Worm (Caenorhabditis elegans) whole organism, L1 larva: ENCODE measurements around the gene F35C5.12.
A peak's percentile ranks its signal among the peaks of the same experiment; 100 is the strongest.

Experiments
- C04F5.9 ChIP-seq: sonication (generic microtip); optimal IDR thresholded peaks from 2 replicates; lab custom pipeline; 2016; ENCODE audit warnings: missing genetic modification characterization, missing compliant biosample characterization
- C34B4.2 ChIP-seq: sonication (generic microtip); optimal IDR thresholded peaks from 2 replicates; lab custom pipeline; 2017; ENCODE audit warnings: mild to moderate bottlenecking, missing genetic modification characterization, missing compliant biosample characterization
- aha-1 ChIP-seq: fragments of 150-350 bp; optimal IDR thresholded peaks from 2 replicates; lab custom pipeline; 2014; ENCODE audit warnings: missing biosample characterization, missing genetic modification characterization
- aly-2 ChIP-seq: fragments of 150-350 bp; optimal IDR thresholded peaks from 2 replicates; lab custom pipeline; 2014; ENCODE audit warnings: missing biosample characterization, missing genetic modification characterization
- blmp-1 ChIP-seq: fragments of 150-350 bp; optimal IDR thresholded peaks from 2 replicates; lab custom pipeline; 2014; ENCODE audit warnings: missing biosample characterization, missing genetic modification characterization
- ceh-88 ChIP-seq: fragments of 200-800 bp; sonication (Bioruptor generic); IDR thresholded peaks from 2 replicates; pipeline ENCODE4 v1.3.6; 2022; ENCODE audit warnings: missing genetic modification characterization, missing compliant biosample characterization
- ces-1 ChIP-seq: fragments of 150-350 bp; optimal IDR thresholded peaks from 2 replicates; lab custom pipeline; 2014; ENCODE audit warnings: missing biosample characterization, missing genetic modification reagents, missing genetic modification characterization
- efl-1 ChIP-seq, 4 experiments: fragments of 150-350 bp; optimal IDR thresholded peaks in 3 of 4; peaks in 1 of 4; 1 replicate in 1 of 4; 2 replicates in 3 of 4; lab custom pipeline; 2014; ENCODE audit warnings: missing biosample characterization in 2 of 4, missing genetic modification characterization in 2 of 4, missing genetic modification reagents in 2 of 4
- egl-27 ChIP-seq, 2 experiments: fragments of 150-350 bp in 1 of 2; sonication (generic microtip); optimal IDR thresholded peaks; 3 replicates each; lab custom pipeline; 2017 to 2018; ENCODE audit warnings: missing biosample characterization in 2 of 2, missing genetic modification characterization in 2 of 2, missing genetic modification reagents in 2 of 2
- elt-2 ChIP-seq: sonication (generic microtip); optimal IDR thresholded peaks from 2 replicates; lab custom pipeline; 2016; ENCODE audit warnings: missing genetic modification characterization, mild to moderate bottlenecking, inconsistent platforms, missing compliant biosample characterization, missing genetic modification reagents
- elt-3 ChIP-seq, 6 experiments: fragments of 150-350 bp in 1 of 6; sonication (generic microtip); optimal IDR thresholded peaks; 2 replicates each; lab custom pipeline; 2017 to 2018; ENCODE audit warnings: missing biosample characterization in 6 of 6, missing genetic modification characterization in 6 of 6, inconsistent platforms in 1 of 6
- fkh-10 ChIP-seq: sonication (generic microtip); optimal IDR thresholded peaks from 2 replicates; lab custom pipeline; 2017; ENCODE audit warnings: missing biosample characterization, missing genetic modification reagents, missing genetic modification characterization
- fkh-4 ChIP-seq: sonication (generic microtip); optimal IDR thresholded peaks from 2 replicates; lab custom pipeline; 2016; ENCODE audit warnings: missing compliant biosample characterization, missing genetic modification characterization, borderline replicate concordance
- grh-1 ChIP-seq: fragments of 200-800 bp; sonication (Bioruptor generic); IDR thresholded peaks from 2 replicates; pipeline ENCODE4 v1.3.6; 2022; ENCODE audit warnings: missing genetic modification reagents, missing genetic modification characterization, missing compliant biosample characterization
- irx-1 ChIP-seq: sonication (generic microtip); optimal IDR thresholded peaks from 2 replicates; lab custom pipeline; 2016; ENCODE audit warnings: missing genetic modification characterization, missing compliant biosample characterization
- isw-1 ChIP-seq: fragments of 200-800 bp; sonication (Bioruptor generic); IDR thresholded peaks from 2 replicates; pipeline ENCODE4 v1.3.6; 2022; ENCODE audit warnings: missing genetic modification characterization, missing compliant biosample characterization
- lin-13 ChIP-seq: fragments of 150-350 bp; optimal IDR thresholded peaks from 2 replicates; lab custom pipeline; 2014; ENCODE audit warnings: missing biosample characterization, missing genetic modification reagents, missing genetic modification characterization
- lin-14 ChIP-seq: fragments of 200-800 bp; sonication (Bioruptor generic); optimal IDR thresholded peaks from 2 replicates; lab custom pipeline; 2018; ENCODE audit warnings: mild to moderate bottlenecking, missing genetic modification characterization, moderate library complexity, missing compliant biosample characterization
- lin-35 ChIP-seq, 2 experiments: fragments of 150-350 bp; optimal IDR thresholded peaks; 2 replicates each; lab custom pipeline; 2014; ENCODE audit warnings: missing biosample characterization in 2 of 2, missing genetic modification characterization in 2 of 2, missing genetic modification reagents in 2 of 2
- lin-39 ChIP-seq: fragments of 150-350 bp; optimal IDR thresholded peaks from 2 replicates; lab custom pipeline; 2014; ENCODE audit warnings: missing biosample characterization, missing genetic modification reagents, missing genetic modification characterization
- lsy-2 ChIP-seq, 2 experiments: fragments of 150-350 bp; optimal IDR thresholded peaks; 2 replicates each; lab custom pipeline; 2014; ENCODE audit warnings: missing biosample characterization in 2 of 2, missing genetic modification characterization in 2 of 2
- mef-2 ChIP-seq: fragments of 150-350 bp; optimal IDR thresholded peaks from 2 replicates; lab custom pipeline; 2014; ENCODE audit warnings: missing biosample characterization, missing genetic modification characterization
- mep-1 ChIP-seq: fragments of 150-350 bp; optimal IDR thresholded peaks from 2 replicates; lab custom pipeline; 2014; ENCODE audit warnings: missing biosample characterization, missing genetic modification characterization
- nhr-237 ChIP-seq: fragments of 150-350 bp; optimal IDR thresholded peaks from 2 replicates; lab custom pipeline; 2014; ENCODE audit warnings: missing biosample characterization, missing genetic modification characterization
- nhr-71 ChIP-seq: sonication (generic microtip); optimal IDR thresholded peaks from 2 replicates; lab custom pipeline; 2016; ENCODE audit warnings: mild to moderate bottlenecking, missing genetic modification characterization, moderate library complexity, missing compliant biosample characterization
- nhr-77 ChIP-seq: fragments of 150-350 bp; optimal IDR thresholded peaks from 2 replicates; lab custom pipeline; 2014; ENCODE audit warnings: missing biosample characterization, missing genetic modification characterization
- nhr-84 ChIP-seq: sonication (generic microtip); optimal IDR thresholded peaks from 2 replicates; lab custom pipeline; 2017; ENCODE audit warnings: missing biosample characterization, missing genetic modification characterization
- nhr-90 ChIP-seq: sonication (generic microtip); optimal IDR thresholded peaks from 2 replicates; lab custom pipeline; 2016; ENCODE audit warnings: mild to moderate bottlenecking, missing genetic modification characterization, missing compliant biosample characterization; ENCODE audit not compliant: poor library complexity
- pax-3 ChIP-seq: fragments of 200-800 bp; sonication (Bioruptor generic); optimal IDR thresholded peaks from 2 replicates; lab custom pipeline; 2018; ENCODE audit warnings: mild to moderate bottlenecking, missing genetic modification characterization, moderate library complexity, missing compliant biosample characterization
- pqm-1 ChIP-seq: sonication (generic microtip); optimal IDR thresholded peaks from 3 replicates; lab custom pipeline; 2017; ENCODE audit warnings: missing biosample characterization, missing genetic modification characterization
- rnt-1 ChIP-seq: sonication (generic microtip); optimal IDR thresholded peaks from 2 replicates; lab custom pipeline; 2016; ENCODE audit warnings: mild to moderate bottlenecking, missing genetic modification characterization, moderate library complexity, missing compliant biosample characterization
- snpc-4 ChIP-seq: fragments of 150-350 bp; optimal IDR thresholded peaks from 2 replicates; lab custom pipeline; 2014; ENCODE audit warnings: missing biosample characterization, missing genetic modification characterization
- sptf-1 ChIP-seq: fragments of 150-350 bp; optimal IDR thresholded peaks from 2 replicates; lab custom pipeline; 2014; ENCODE audit warnings: missing biosample characterization, missing genetic modification characterization
- sup-37 ChIP-seq: fragments of 200-800 bp; sonication (Bioruptor generic); optimal IDR thresholded peaks from 2 replicates; lab custom pipeline; 2018; ENCODE audit warnings: mild to moderate bottlenecking, missing genetic modification characterization, missing compliant biosample characterization
- tbx-2 ChIP-seq: sonication (generic microtip); optimal IDR thresholded peaks from 2 replicates; lab custom pipeline; 2016; ENCODE audit warnings: missing genetic modification characterization, missing compliant biosample characterization
- tlp-1 ChIP-seq: fragments of 150-350 bp; optimal IDR thresholded peaks from 2 replicates; lab custom pipeline; 2014; ENCODE audit warnings: missing biosample characterization, missing genetic modification characterization
- unc-130 ChIP-seq: fragments of 150-350 bp; optimal IDR thresholded peaks from 2 replicates; lab custom pipeline; 2017; ENCODE audit warnings: missing biosample characterization, missing genetic modification characterization, inconsistent platforms
- vab-15 ChIP-seq: sonication (generic microtip); optimal IDR thresholded peaks from 2 replicates; lab custom pipeline; 2017; ENCODE audit warnings: missing genotype, mild to moderate bottlenecking, missing genetic modification characterization, missing compliant biosample characterization
- zip-4 ChIP-seq: fragments of 200-800 bp; sonication (Bioruptor generic); optimal IDR thresholded peaks from 2 replicates; lab custom pipeline; 2018; ENCODE audit warnings: mild to moderate bottlenecking, missing genetic modification characterization, moderate library complexity, missing compliant biosample characterization
- ztf-11 ChIP-seq, 2 experiments: sonication (generic microtip); optimal IDR thresholded peaks; 2 replicates each; lab custom pipeline; 2016 to 2017; ENCODE audit warnings: missing genetic modification characterization in 2 of 2, missing biosample characterization in 1 of 2, missing compliant biosample characterization in 1 of 2

Gene F35C5.12

DNA sequence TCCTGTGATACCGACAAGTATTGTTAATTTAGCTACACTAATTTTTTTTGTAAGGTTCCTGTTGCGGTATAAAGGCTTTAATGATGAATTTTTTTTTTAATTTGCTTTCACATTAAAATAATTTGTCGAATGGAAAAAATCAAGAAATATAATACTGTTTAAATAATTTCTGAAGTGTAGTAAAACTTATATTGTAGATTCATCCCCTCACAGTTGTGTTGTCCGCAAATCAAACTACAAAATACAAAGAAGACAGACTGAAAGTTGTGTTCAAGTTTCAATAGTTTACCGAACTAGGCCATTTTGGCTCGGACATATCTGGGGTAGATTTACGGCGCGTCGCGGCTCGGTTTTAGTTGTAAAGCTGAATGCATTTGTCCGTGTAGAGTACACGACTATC lies 17.0 kb downstream of the F35C5.12 start:
- TF ChIP-seq blmp-1 (tag; lab: Kevin White, UChicago) (no peak), efl-1 (optimal IDR thresholded peaks at IDR 0.05; lab: Kevin White, UChicago) (no peak), efl-1 (GFP tag; optimal IDR thresholded peaks at IDR 0.05 in 1 of 2; lab: Kevin White, UChicago) (peak in 1 of 2 experiments; percentile 69)

ce11 chrII:12896666-12897065 lies 17.7 kb downstream of the F35C5.12 start:
- TF ChIP-seq nhr-90 (tag; lab: Kevin White, UChicago) (no peak), ceh-88 (GFP tag; lab: Robert Waterston, UW) (no peak), sup-37 (GFP tag; lab: Kevin White, UChicago) (no peak), mep-1 (tag; lab: Kevin White, UChicago) (no peak), sptf-1 (tag; lab: Kevin White, UChicago) (no peak), rnt-1 (tag; lab: Kevin White, UChicago) (no peak), zip-4 (GFP tag; lab: Kevin White, UChicago) (no peak), tbx-2 (tag; lab: Kevin White, UChicago) (no peak), grh-1 (no peak), C34B4.2 (no peak), nhr-77 (tag; lab: Kevin White, UChicago) (no peak)

ce11 chrII:12895078-12895670 lies 19.2 kb downstream of the F35C5.12 start, which contains the start of the genes clec-62 and clec-63:
clec-62 (minus strand) TSS chrII:12895128.
clec-63 (plus strand) TSS chrII:12895638.
- TF ChIP-seq egl-27 (tag; optimal IDR thresholded peaks at IDR 0.05; lab: Kevin White, UChicago) (no peak), pqm-1 (tag; lab: Kevin White, UChicago) (peak; percentile 35), C04F5.9 (tag; lab: Kevin White, UChicago) (no peak), elt-2 (tag; lab: Kevin White, UChicago) (peak; percentile 81), isw-1 (GFP tag; lab: Robert Waterston, UW) (no peak), pax-3 (peak; percentile 21), ceh-88 (GFP tag; lab: Robert Waterston, UW) (no peak), tlp-1 (peak; percentile 55), aly-2 (tag; lab: Kevin White, UChicago) (no peak), tbx-2 (tag; lab: Kevin White, UChicago) (no peak)

DNA sequence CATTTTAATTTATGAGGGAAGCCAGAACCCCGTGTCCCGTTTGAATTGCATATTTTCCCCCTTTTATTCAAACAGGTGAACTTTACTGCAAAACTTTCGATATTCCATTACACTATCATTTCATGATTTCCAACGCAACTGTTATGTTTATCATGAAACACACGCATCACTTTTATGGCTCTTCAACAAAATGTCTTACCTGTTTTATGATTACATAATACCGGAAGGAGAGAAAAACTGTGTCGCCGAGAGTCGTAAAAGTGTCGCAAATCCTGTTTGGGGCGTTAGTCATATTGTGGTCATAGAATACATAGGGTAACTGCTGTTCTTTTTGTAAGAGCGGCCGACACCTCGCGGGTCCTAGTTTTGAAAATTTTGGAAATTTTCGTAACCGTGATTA lies 22.0 kb downstream of the F35C5.12 start:
- TF ChIP-seq fkh-4 (tag; lab: Kevin White, UChicago) = no peak
- TF ChIP-seq elt-2 (tag; lab: Kevin White, UChicago) = peak; percentile 14
- TF ChIP-seq ztf-11 (tag; optimal IDR thresholded peaks at IDR 0.05; lab: Kevin White, UChicago) = no peak
- no peak for TF ChIP-seq nhr-84
- no peak for TF ChIP-seq lin-35 (GFP tag; optimal IDR thresholded peaks at IDR 0.05; lab: Kevin White, UChicago)
- no peak for TF ChIP-seq vab-15 (tag; lab: Kevin White, UChicago)

DNA sequence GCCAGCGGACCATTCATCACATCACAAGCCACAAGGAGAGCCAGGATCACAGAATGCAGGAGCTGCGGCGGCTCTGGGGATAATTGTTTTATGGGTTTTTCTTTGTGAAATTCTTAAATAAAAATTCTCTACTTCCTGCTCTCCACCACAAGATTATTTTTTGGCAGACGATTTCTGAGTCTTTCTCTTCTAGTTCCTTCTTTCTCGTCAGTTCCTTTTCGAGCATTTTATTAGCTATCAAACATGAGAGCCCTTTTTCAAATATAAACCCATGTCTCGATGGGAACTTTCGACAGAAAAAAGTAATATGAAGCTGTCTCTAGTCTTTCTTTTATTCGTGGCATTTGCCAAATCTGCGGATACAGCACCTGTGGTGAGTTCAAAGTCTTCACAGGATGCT lies 25.9 kb downstream of the F35C5.12 start, which contains the start of gene F35C5.3:
TSS of gene F35C5.3 (plus strand) at position 301 of the 400 bp plus-strand sequence.
- TF ChIP-seq unc-130 (tag; lab: Kevin White, UChicago) = no peak
- TF ChIP-seq nhr-84 = no peak
- TF ChIP-seq lsy-2 (tag; optimal IDR thresholded peaks at IDR 0.05; lab: Kevin White, UChicago) = no peak
- TF ChIP-seq ces-1 (GFP tag; lab: Kevin White, UChicago) = no peak
- no peak for TF ChIP-seq mef-2 (tag; lab: Kevin White, UChicago)
- TF ChIP-seq ceh-88 (GFP tag; lab: Robert Waterston, UW) = no peak
- TF ChIP-seq vab-15 (tag; lab: Kevin White, UChicago) = no peak
- no peak for TF ChIP-seq lin-39 (tag; lab: Kevin White, UChicago)
- no peak for TF ChIP-seq mep-1 (tag; lab: Kevin White, UChicago)
- TF ChIP-seq snpc-4 (tag; lab: Kevin White, UChicago) = no peak
- no peak for TF ChIP-seq fkh-10 (GFP tag; lab: Kevin White, UChicago)
- no peak for TF ChIP-seq lin-13 (GFP tag; lab: Kevin White, UChicago)
- no peak for TF ChIP-seq lin-14 (GFP tag; lab: Kevin White, UChicago)
- no peak for TF ChIP-seq pax-3
- no peak for TF ChIP-seq tlp-1
- TF ChIP-seq aha-1 = no peak
- no peak for TF ChIP-seq elt-3 (tag; optimal IDR thresholded peaks at IDR 0.05; lab: Kevin White, UChicago)
- TF ChIP-seq irx-1 (tag; lab: Kevin White, UChicago) = no peak
- no peak for TF ChIP-seq nhr-237 (tag; lab: Kevin White, UChicago)
- no peak for TF ChIP-seq nhr-71 (tag; lab: Kevin White, UChicago)
